Worm (Caenorhabditis elegans): ENCODE measurements around the gene C33B4.2.

Gene C33B4.2

DNA sequence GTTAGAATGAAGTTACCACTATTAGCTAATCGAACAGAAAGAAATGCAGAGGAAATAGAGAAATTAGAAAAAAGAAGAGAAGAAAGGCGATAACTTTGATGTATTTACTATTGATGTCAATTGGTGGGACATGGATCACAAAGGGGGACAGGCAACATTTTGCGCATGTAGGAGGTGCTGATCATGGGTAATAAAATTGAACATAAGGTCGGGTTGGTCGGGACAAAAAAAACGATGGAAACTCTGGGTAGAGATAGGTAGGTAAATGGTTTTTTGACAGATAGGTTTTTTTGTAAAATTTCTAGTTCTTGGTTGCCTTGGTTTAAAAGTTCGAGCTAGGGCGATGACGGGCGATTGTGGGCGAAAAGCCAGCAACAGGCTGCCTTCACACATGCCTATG lies 18.9 kb upstream of the C33B4.2 start, which contains the start of gene shn-1:
Gene shn-1, minus strand, starts transcription at position 101 of the 400 bp plus-strand sequence.
- TF ChIP-seq fkh-4 (tag; optimal IDR thresholded peaks at IDR 0.05; ENCODE audit: borderline replicate concordance), result no peak
- peak; percentile 24 for TF ChIP-seq lin-14 (GFP tag; optimal IDR thresholded peaks at IDR 0.05)
- TF ChIP-seq blmp-1 (tag; optimal IDR thresholded peaks at IDR 0.05), result peak; percentile 17
- no peak for TF ChIP-seq efl-1 (optimal IDR thresholded peaks at IDR 0.05)
- TF ChIP-seq efl-1 (GFP tag; optimal IDR thresholded peaks at IDR 0.05 in 1 of 2), result peak in 1 of 2 experiments; percentile 38

DNA sequence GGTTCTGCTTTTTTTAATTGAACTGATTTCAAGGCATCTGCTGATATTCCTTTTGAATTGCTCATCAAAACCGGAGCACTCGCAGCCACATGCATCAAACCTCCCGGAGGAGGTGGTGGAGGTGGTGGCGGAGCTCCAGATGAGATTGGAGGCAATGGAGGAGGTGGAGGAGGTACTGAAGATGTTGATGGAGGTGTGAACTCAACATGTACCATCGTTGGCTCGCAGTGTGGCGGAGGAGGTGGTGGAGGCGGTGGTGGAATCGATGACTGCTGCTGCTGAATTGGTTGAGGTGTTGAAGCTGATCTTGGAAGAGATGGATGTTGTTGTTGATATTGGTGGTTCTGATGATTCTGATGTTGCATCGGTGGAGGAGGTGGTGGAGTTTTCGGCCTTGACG lies 15.0 kb upstream of the C33B4.2 start:
- TF ChIP-seq mab-9 (GFP tag; IDR thresholded peaks at IDR 0.05), result no peak
- no peak for TF ChIP-seq efl-1 (optimal IDR thresholded peaks at IDR 0.05)
- peak in 1 of 2 experiments; percentile 48 for TF ChIP-seq efl-1 (GFP tag; optimal IDR thresholded peaks at IDR 0.05 in 1 of 2)

DNA sequence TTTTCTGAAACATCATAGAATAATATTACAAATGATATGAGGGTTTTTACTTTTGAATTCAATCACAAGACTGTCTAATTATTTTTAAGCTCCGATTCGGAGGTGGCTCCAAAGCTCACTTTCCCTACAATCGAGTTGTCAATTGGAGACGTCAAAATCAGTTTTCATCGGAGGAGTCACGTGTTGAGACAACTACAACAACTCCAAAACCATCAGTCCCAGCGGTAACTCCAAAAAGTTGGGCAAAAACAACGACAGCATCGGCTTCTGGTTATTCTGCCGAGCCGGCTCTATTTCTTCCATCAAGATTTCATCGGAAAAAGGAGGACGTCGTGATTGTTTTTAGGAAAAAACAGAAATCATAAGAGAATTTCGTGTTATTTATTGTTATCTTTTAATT lies 12.2 kb upstream of the C33B4.2 start:
- TF ChIP-seq jun-1 (tag; optimal IDR thresholded peaks at IDR 0.05) (no peak), efl-3 (GFP tag; optimal IDR thresholded peaks at IDR 0.05) (no peak)

DNA sequence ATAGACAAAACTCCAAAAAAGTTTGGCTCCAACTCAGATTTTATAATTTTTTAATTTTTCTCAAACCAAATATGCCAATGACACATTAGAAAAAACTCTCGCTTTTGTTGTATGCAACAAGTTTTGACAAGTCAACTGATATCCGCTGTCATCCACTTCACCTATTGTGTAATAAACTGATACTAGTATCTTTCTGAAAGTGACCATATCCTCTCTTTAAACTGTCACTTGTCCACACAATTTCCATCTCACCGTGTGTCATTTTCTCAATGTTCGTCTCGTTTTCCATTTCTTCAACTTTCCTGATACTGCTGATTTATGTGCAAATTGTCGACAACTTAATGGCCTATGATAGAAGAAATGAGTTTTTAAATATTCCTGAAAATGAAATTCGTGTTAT lies 11.1 kb upstream of the C33B4.2 start, which contains the start of the genes C33B4.5 and C33B4.4:
Gene C33B4.5, plus strand, starts transcription at position 270 of the 400 bp plus-strand sequence.
Gene C33B4.4, minus strand, starts transcription at position 385 of the 400 bp plus-strand sequence.
- no peak for TF ChIP-seq lsy-2 (tag; optimal IDR thresholded peaks at IDR 0.05)
- no peak for TF ChIP-seq tlp-1 (tag; optimal IDR thresholded peaks at IDR 0.05)
- TF ChIP-seq pqm-1 (tag; optimal IDR thresholded peaks at IDR 0.05), result no peak
- TF ChIP-seq fos-1 (tag; optimal IDR thresholded peaks at IDR 0.05), result no peak
- TF ChIP-seq xbp-1 (tag; optimal IDR thresholded peaks at IDR 0.05), result no peak
- TF ChIP-seq irx-1 (tag; optimal IDR thresholded peaks at IDR 0.05), result no peak

DNA sequence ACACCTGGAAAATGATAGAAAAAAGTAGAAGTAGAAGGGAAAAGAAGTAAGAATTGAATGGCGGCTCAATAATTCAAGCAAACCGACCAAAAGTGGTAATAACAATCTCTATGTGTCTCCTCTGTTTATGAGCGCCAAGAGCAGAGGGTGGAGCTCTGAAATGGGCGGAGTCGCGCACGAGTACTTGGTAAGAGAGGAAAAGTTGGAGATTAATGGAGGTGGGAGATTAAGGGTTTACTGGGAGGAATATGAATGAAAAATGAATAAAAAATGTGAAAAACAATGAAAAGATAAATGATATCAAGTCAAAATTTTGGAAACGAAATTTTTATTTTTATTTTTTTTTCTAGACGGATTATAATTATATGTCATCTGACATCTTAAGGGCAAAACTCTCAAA lies 5.8 kb upstream of the C33B4.2 start:
- TF ChIP-seq pax-3 (tag; optimal IDR thresholded peaks at IDR 0.05), result no peak
- TF ChIP-seq mep-1 (tag; optimal IDR thresholded peaks at IDR 0.05), result no peak
- TF ChIP-seq nhr-47 (tag; optimal IDR thresholded peaks at IDR 0.05), result peak; percentile 10
- no peak for TF ChIP-seq ceh-63 (GFP tag; optimal IDR thresholded peaks at IDR 0.05)
- no peak for TF ChIP-seq nhr-85 (tag)
- TF ChIP-seq fkh-8 (tag; optimal IDR thresholded peaks at IDR 0.05), result peak; percentile 53
- no peak for TF ChIP-seq ces-1 (GFP tag; optimal IDR thresholded peaks at IDR 0.05)
- TF ChIP-seq aly-2 (tag; optimal IDR thresholded peaks at IDR 0.05), result no peak
- no peak for TF ChIP-seq zip-4 (GFP tag; optimal IDR thresholded peaks at IDR 0.05)
- no peak for TF ChIP-seq xbp-1 (tag; optimal IDR thresholded peaks at IDR 0.05)
- no peak for TF ChIP-seq nhr-90 (tag; optimal IDR thresholded peaks at IDR 0.05; ENCODE audit: poor library complexity)
- TF ChIP-seq C34B4.2 (tag; optimal IDR thresholded peaks at IDR 0.05), result no peak
- TF ChIP-seq jun-1 (tag; optimal IDR thresholded peaks at IDR 0.05), result no peak
- no peak for TF ChIP-seq nhr-76 (tag; optimal IDR thresholded peaks at IDR 0.05)
- no peak for TF ChIP-seq egl-13 (tag; optimal IDR thresholded peaks at IDR 0.05)
- no peak for TF ChIP-seq unc-130 (tag; optimal IDR thresholded peaks at IDR 0.05)
- no peak for TF ChIP-seq nhr-77 (tag; optimal IDR thresholded peaks at IDR 0.05)
- no peak for TF ChIP-seq nhr-20 (tag; optimal IDR thresholded peaks at IDR 0.05)
- no peak for TF ChIP-seq ztf-4 (tag; optimal IDR thresholded peaks at IDR 0.05)
- TF ChIP-seq ceh-8 (GFP tag; optimal IDR thresholded peaks at IDR 0.05), result no peak
- TF ChIP-seq efl-3 (GFP tag; optimal IDR thresholded peaks at IDR 0.05), result no peak
- peak; percentile 56 for TF ChIP-seq dsc-1 (tag; optimal IDR thresholded peaks at IDR 0.05)
- no peak for TF ChIP-seq ceh-88 (GFP tag; IDR thresholded peaks at IDR 0.05)
- TF ChIP-seq mdl-1 (tag; optimal IDR thresholded peaks at IDR 0.05), result no peak

Measured in whole organism, L1 larva.